Worm (Caenorhabditis elegans) whole organism, mixed stage, embryonic: ENCODE results near the gene zif-1.
"Not testable (repeated sequence)": the region's sequence is repeated elsewhere in the genome, so short reads cannot be mapped to it uniquely, and the experiment has no call there.

ENCODE experiments used
- M03D4.4 ChIP-seq: sonication (generic microtip); optimal IDR thresholded peaks from 2 replicates; lab custom pipeline; 2017; ENCODE audit warnings: mild to moderate bottlenecking, missing genetic modification characterization, missing compliant biosample characterization
- bed-3 ChIP-seq: fragments of 200-800 bp; sonication (Bioruptor generic); optimal IDR thresholded peaks from 3 replicates; lab custom pipeline; 2018; ENCODE audit warnings: mild to moderate bottlenecking, missing genetic modification characterization, moderate library complexity, missing compliant biosample characterization
- blmp-1 ChIP-seq: fragments of 150-350 bp; optimal IDR thresholded peaks from 2 replicates; lab custom pipeline; 2014; ENCODE audit warnings: missing biosample characterization, missing genetic modification characterization
- ceh-39 ChIP-seq: fragments of 150-350 bp; optimal IDR thresholded peaks from 2 replicates; lab custom pipeline; 2014; ENCODE audit warnings: missing biosample characterization, missing genetic modification characterization
- ceh-43 ChIP-seq: fragments of 200-800 bp; sonication (Bioruptor generic); optimal IDR thresholded peaks from 2 replicates; lab custom pipeline; 2018; ENCODE audit warnings: mild to moderate bottlenecking, missing genetic modification characterization, moderate library complexity, missing compliant biosample characterization
- ceh-83 ChIP-seq: fragments of 200-800 bp; sonication (Bioruptor generic); optimal IDR thresholded peaks from 2 replicates; lab custom pipeline; 2018; ENCODE audit warnings: mild to moderate bottlenecking, missing genetic modification characterization, missing compliant biosample characterization
- ces-1 ChIP-seq: fragments of 150-350 bp; optimal IDR thresholded peaks from 2 replicates; lab custom pipeline; 2014; ENCODE audit warnings: missing biosample characterization, missing genetic modification reagents, missing genetic modification characterization
- cnd-1 ChIP-seq: fragments of 200-800 bp; sonication (Bioruptor generic); optimal IDR thresholded peaks from 2 replicates; lab custom pipeline; 2018; ENCODE audit warnings: mild to moderate bottlenecking, missing genetic modification characterization, missing compliant biosample characterization
- drap-1 ChIP-seq: fragments of 200-800 bp; sonication (Bioruptor generic); optimal IDR thresholded peaks from 3 replicates; lab custom pipeline; 2018; ENCODE audit warnings: mild to moderate bottlenecking, missing genetic modification characterization, missing compliant biosample characterization
- elt-3 ChIP-seq: fragments of 150-350 bp; optimal IDR thresholded peaks from 2 replicates; lab custom pipeline; 2014; ENCODE audit warnings: missing biosample characterization, missing genetic modification characterization
- flh-1 ChIP-seq: fragments of 200-800 bp; sonication (Bioruptor generic); optimal IDR thresholded peaks from 2 replicates; lab custom pipeline; 2018; ENCODE audit warnings: mild to moderate bottlenecking, missing genetic modification characterization, moderate library complexity, missing compliant biosample characterization
- ham-2 ChIP-seq: fragments of 200-800 bp; sonication (Bioruptor generic); optimal IDR thresholded peaks from 2 replicates; lab custom pipeline; 2018; ENCODE audit warnings: mild to moderate bottlenecking, missing genetic modification characterization, missing compliant biosample characterization
- hlh-1 ChIP-seq: fragments of 150-350 bp; optimal IDR thresholded peaks from 2 replicates; lab custom pipeline; 2014; ENCODE audit warnings: missing biosample characterization, missing genetic modification reagents, missing genetic modification characterization
- lin-13 ChIP-seq: fragments of 150-350 bp; optimal IDR thresholded peaks from 2 replicates; lab custom pipeline; 2014; ENCODE audit warnings: missing biosample characterization, missing genetic modification characterization
- lsy-2 ChIP-seq: fragments of 150-350 bp; optimal IDR thresholded peaks from 2 replicates; lab custom pipeline; 2014; ENCODE audit warnings: missing biosample characterization, missing genetic modification characterization
- mep-1 ChIP-seq: fragments of 150-350 bp; optimal IDR thresholded peaks from 2 replicates; lab custom pipeline; 2017; ENCODE audit warnings: missing biosample characterization, missing genetic modification reagents, missing genetic modification characterization, inconsistent platforms
- mls-2 ChIP-seq: sonication (generic microtip); optimal IDR thresholded peaks from 2 replicates; lab custom pipeline; 2016; ENCODE audit warnings: mild to moderate bottlenecking, missing genetic modification characterization, moderate library complexity, missing compliant biosample characterization
- nhr-12 ChIP-seq: fragments of 150-350 bp; optimal IDR thresholded peaks from 2 replicates; lab custom pipeline; 2014; ENCODE audit warnings: missing biosample characterization, missing genetic modification characterization
- nhr-2 ChIP-seq: fragments of 150-350 bp; optimal IDR thresholded peaks from 2 replicates; lab custom pipeline; 2014; ENCODE audit warnings: missing biosample characterization, missing genetic modification characterization
- nhr-237 ChIP-seq: fragments of 150-350 bp; optimal IDR thresholded peaks from 2 replicates; lab custom pipeline; 2014; ENCODE audit warnings: missing biosample characterization, missing genetic modification characterization
- nhr-28 ChIP-seq: fragments of 150-350 bp; optimal IDR thresholded peaks from 2 replicates; lab custom pipeline; 2014; ENCODE audit warnings: missing biosample characterization, missing genetic modification characterization
- nhr-76 ChIP-seq: sonication (generic microtip); optimal IDR thresholded peaks from 2 replicates; lab custom pipeline; 2017; ENCODE audit warnings: missing biosample characterization, missing genetic modification characterization
- pha-4 ChIP-seq: fragments of 150-350 bp; optimal IDR thresholded peaks from 2 replicates; lab custom pipeline; 2018; ENCODE audit warnings: missing biosample characterization, missing genetic modification reagents, missing genetic modification characterization
- sem-2 ChIP-seq: fragments of 200-800 bp; sonication (Bioruptor generic); optimal IDR thresholded peaks from 2 replicates; lab custom pipeline; 2018; ENCODE audit warnings: mild to moderate bottlenecking, missing genetic modification characterization, missing compliant biosample characterization
- snpc-4 ChIP-seq: fragments of 150-350 bp; optimal IDR thresholded peaks from 2 replicates; lab custom pipeline; 2014; ENCODE audit warnings: missing biosample characterization, missing genetic modification characterization
- sptf-1 ChIP-seq: sonication (generic microtip); optimal IDR thresholded peaks from 2 replicates; lab custom pipeline; 2017; ENCODE audit warnings: mild to moderate bottlenecking, missing genetic modification characterization, moderate library complexity, missing compliant biosample characterization
- unc-120 ChIP-seq: sonication (generic microtip); optimal IDR thresholded peaks from 2 replicates; lab custom pipeline; 2017; ENCODE audit warnings: missing genetic modification characterization, missing compliant biosample characterization; ENCODE audit not compliant: poor library complexity, severe bottlenecking
- unc-39 ChIP-seq: fragments of 150-350 bp; optimal IDR thresholded peaks from 2 replicates; lab custom pipeline; 2014; ENCODE audit warnings: missing biosample characterization, missing genetic modification characterization
- unc-62 ChIP-seq: fragments of 150-350 bp; optimal IDR thresholded peaks from 2 replicates; lab custom pipeline; 2014; ENCODE audit warnings: missing biosample characterization, missing genetic modification reagents, missing genetic modification characterization
- zip-8 ChIP-seq: fragments of 150-350 bp; optimal IDR thresholded peaks from 2 replicates; lab custom pipeline; 2014; ENCODE audit warnings: missing biosample characterization, missing genetic modification characterization

Gene zif-1

DNA sequence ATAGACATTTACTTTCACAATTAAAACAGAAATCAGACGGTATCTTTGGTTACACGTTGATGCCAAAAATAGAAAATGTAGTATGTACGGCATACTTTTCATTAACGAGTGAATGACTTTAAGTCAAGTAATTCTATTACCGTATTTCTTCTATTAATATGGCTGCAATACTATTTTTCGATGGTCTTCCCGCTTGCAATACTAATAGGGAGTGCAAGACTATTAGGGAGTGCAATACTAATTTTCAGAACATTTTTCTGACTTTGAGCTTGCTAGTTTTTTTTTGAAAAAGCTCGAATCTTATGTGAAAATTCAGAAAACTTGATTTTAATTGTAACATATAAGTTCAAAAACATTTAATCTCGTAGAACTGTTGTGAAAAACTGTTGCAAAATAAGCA, 12.8 kb upstream of the zif-1 start, which contains the start of gene R08D7.7:
Gene R08D7.7, plus strand, starts transcription at position 301 of the 400 bp plus-strand sequence.
- not testable (repeated sequence) for TF ChIP-seq pha-4, blmp-1, elt-3 (tag; lab: Kevin White, UChicago)

DNA sequence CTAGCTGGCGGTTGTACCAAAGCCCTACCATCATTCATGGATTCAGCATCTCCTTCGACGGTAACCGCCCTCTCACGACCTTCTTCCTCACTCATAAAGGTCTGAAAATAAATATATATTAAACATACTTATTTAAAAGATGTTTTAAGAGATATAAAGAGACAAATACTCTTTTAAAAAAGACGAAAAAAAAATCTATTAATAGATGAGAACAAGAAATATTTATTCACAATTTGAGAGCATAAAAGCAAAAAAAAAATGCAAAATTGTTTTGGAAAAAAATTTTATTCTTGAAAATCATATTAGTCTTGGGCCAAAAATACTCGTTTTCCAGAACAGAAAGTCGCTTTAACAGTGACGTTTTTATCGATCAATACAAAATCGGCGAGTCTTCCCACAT, 5.9 kb upstream of the zif-1 start, which contains the start of gene skat-1:
Gene skat-1, minus strand, starts transcription at position 101 of the 400 bp plus-strand sequence.
- TF ChIP-seq zip-8 (tag; lab: Kevin White, UChicago): no peak
- TF ChIP-seq lsy-2 (tag; lab: Kevin White, UChicago): no peak
- TF ChIP-seq ces-1: no peak
- TF ChIP-seq ceh-83 (GFP tag; lab: Kevin White, UChicago): no peak
- no peak for TF ChIP-seq cnd-1 (tag; lab: Kevin White, UChicago)
- TF ChIP-seq lin-13: no peak
- no peak for TF ChIP-seq nhr-2

DNA sequence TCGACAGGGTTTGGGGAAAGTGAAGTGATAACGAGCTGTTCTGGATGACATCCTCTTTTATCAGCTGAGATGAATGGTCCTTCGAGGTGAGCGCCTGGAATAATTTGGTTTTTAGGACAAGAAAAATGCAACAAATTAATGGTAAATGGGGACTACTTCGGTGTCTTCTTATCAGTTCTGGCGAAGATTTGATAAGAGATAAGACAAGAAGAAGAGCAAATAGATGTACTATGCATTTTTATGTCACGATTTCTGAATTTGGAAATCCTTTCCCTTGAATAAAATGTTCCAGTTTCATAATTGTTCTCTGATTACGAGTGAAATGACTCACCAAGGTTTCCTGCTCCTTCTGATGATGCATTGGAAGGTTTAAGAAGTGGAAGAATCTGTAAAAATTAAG, 4.8 kb upstream of the zif-1 start:
- no peak for TF ChIP-seq mep-1 (tag; lab: Kevin White, UChicago)
- TF ChIP-seq sptf-1 (tag; lab: Kevin White, UChicago): no peak
- no peak for TF ChIP-seq unc-39 (tag; lab: Kevin White, UChicago)
- no peak for TF ChIP-seq elt-3 (tag; lab: Kevin White, UChicago)
- no peak for TF ChIP-seq ceh-43 (GFP tag; lab: Kevin White, UChicago)
- TF ChIP-seq cnd-1 (tag; lab: Kevin White, UChicago): no peak
- TF ChIP-seq sem-2 (GFP tag; lab: Kevin White, UChicago): no peak
- TF ChIP-seq blmp-1 (tag; lab: Kevin White, UChicago): no peak
- TF ChIP-seq nhr-12 (tag; lab: Kevin White, UChicago): no peak
- no peak for TF ChIP-seq drap-1
- no peak for TF ChIP-seq nhr-76
- no peak for TF ChIP-seq mls-2
- TF ChIP-seq unc-62 (GFP tag; lab: Kevin White, UChicago): no peak
- no peak for TF ChIP-seq ham-2 (GFP tag; lab: Kevin White, UChicago)
- no peak for TF ChIP-seq M03D4.4
- no peak for TF ChIP-seq unc-120
- no peak for TF ChIP-seq ceh-39 (tag; lab: Kevin White, UChicago)

DNA sequence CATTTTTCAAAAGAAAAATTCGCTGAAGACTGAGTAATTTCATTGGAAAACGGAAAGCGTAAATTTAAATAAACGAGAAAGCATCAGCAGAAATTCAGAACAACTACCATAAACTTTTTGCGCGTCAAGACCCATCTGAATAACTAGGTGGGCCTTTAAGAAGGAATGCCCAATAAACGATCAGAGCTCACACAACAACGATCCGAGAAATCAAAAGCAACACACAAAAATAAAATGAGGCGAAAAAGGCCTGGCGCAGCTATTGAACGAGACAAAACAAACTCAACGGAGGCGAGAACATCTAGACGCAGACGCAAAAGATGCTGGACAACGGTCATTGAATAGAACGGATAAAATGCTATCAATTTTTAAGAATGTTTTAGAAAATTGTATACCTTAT, 3.7 kb upstream of the zif-1 start:
- TF ChIP-seq ceh-39 (tag; lab: Kevin White, UChicago) (no peak), pha-4 (tag; lab: Kevin White, UChicago) (no peak), flh-1 (no peak), drap-1 (no peak), ham-2 (GFP tag; lab: Kevin White, UChicago) (no peak)

DNA sequence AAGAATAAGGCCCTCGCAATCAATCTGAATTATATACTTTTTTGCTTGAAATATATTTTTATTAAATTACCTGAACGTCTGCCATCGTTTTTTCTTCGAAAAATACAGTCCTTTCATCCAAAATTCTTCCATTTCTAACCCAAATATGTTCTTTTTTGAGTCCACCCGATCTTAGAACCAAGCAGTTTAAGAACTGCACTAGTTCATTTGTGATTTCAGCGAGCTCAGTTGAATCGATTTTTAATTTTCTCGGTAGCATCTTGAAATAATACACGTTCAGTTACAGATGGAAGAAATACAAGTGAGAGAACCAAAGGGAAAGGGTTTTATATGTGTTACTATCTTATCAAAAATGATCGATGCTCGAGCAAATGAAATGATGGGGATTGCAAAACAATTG, 3.1 kb upstream of the zif-1 start, which contains the start of gene F59B2.3:
Gene F59B2.3, minus strand, starts transcription at position 259 of the 400 bp plus-strand sequence.
- TF ChIP-seq unc-120 (no peak), unc-62 (GFP tag; lab: Kevin White, UChicago) (no peak), lsy-2 (tag; lab: Kevin White, UChicago) (no peak), nhr-2 (no peak), lin-13 (no peak), sem-2 (GFP tag; lab: Kevin White, UChicago) (no peak), zip-8 (tag; lab: Kevin White, UChicago) (no peak), ham-2 (GFP tag; lab: Kevin White, UChicago) (no peak), ceh-83 (GFP tag; lab: Kevin White, UChicago) (no peak), unc-39 (tag; lab: Kevin White, UChicago) (no peak), nhr-237 (tag; lab: Kevin White, UChicago) (no peak), cnd-1 (tag; lab: Kevin White, UChicago) (no peak), drap-1 (no peak), pha-4 (tag; lab: Kevin White, UChicago) (no peak), mls-2 (no peak), blmp-1 (tag; lab: Kevin White, UChicago) (no peak), flh-1 (no peak), elt-3 (tag; lab: Kevin White, UChicago) (no peak)

DNA sequence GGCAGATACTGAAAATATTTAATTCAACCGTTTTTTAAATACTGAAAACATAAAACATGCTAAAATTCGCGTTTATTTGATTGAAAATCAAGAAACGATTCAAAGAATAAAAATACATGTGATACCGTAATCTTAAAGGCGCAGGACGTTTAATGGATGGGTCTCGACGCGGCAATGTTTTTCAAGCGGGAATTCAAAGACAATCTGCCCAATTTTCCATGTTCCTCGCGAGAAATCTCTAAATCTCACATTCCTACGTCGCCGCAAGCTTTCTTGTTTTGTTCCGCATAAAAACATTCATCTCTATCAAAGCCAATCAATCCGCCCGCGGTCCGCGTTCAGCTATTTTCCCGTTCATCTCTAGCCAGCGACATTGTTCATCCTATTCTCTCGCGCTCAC, 1.1 kb upstream of the zif-1 start:
- no peak for TF ChIP-seq zip-8 (tag; lab: Kevin White, UChicago)
- no peak for TF ChIP-seq sem-2 (GFP tag; lab: Kevin White, UChicago)
- TF ChIP-seq, all 35 proteins: peak for 0

DNA sequence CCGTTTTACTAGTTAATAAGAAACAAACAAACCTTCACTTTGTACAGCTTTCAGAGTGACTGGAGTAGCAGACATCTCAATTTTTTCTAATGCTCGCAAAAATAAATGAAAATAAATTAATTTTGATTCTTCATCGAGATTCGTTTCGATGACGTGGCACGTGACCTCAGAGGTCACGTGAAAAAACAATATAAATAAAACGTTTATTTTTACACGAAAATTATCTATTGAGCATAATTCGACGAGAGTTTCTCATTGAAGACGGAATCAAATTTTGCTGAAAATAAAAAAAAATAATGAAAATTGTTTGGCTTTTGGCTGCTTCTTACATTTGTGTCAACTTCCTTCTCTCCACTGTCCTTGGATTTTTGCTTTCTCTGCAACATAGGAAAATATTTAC, 680 bp upstream of the zif-1 start, which contains the start of gene rpn-6.2:
Gene rpn-6.2, minus strand, starts transcription at position 101 of the 400 bp plus-strand sequence.
- no peak for TF ChIP-seq nhr-28 (tag; lab: Kevin White, UChicago)
- no peak for TF ChIP-seq M03D4.4
- no peak for TF ChIP-seq snpc-4 (tag; lab: Kevin White, UChicago)
- no peak for TF ChIP-seq drap-1
- no peak for TF ChIP-seq ceh-39 (tag; lab: Kevin White, UChicago)
- no peak for TF ChIP-seq lin-13
- TF ChIP-seq ceh-83 (GFP tag; lab: Kevin White, UChicago): no peak
- TF ChIP-seq hlh-1: no peak
- TF ChIP-seq flh-1: no peak
- TF ChIP-seq lsy-2 (tag; lab: Kevin White, UChicago): no peak
- no peak for TF ChIP-seq sem-2 (GFP tag; lab: Kevin White, UChicago)
- TF ChIP-seq bed-3 (GFP tag; lab: Kevin White, UChicago): no peak
- TF ChIP-seq nhr-12 (tag; lab: Kevin White, UChicago): no peak
- TF ChIP-seq nhr-76: no peak
- TF ChIP-seq pha-4 (tag; lab: Kevin White, UChicago): no peak
- TF ChIP-seq sptf-1 (tag; lab: Kevin White, UChicago): no peak
- TF ChIP-seq blmp-1 (tag; lab: Kevin White, UChicago): no peak
